Fruit fly (Drosophila melanogaster) whole organism, adult: Measurements from ENCODE around the gene mio.

Source experiments
- CG33017 ChIP-seq: fragments of 200-800 bp; sonication (Bioruptor generic); optimal IDR thresholded peaks from 2 replicates; lab custom pipeline; 2018; ENCODE audit warnings: missing biosample characterization, mild to moderate bottlenecking, missing genetic modification characterization, moderate library complexity
- Clk ChIP-seq: fragments of 200-800 bp; sonication (Bioruptor generic); optimal IDR thresholded peaks from 2 replicates; lab custom pipeline; 2017; ENCODE audit warnings: missing biosample characterization, missing genetic modification characterization
- pad ChIP-seq: fragments of 200-800 bp; sonication (Bioruptor generic); optimal IDR thresholded peaks from 3 replicates; lab custom pipeline; 2017; ENCODE audit warnings: missing biosample characterization, missing genetic modification characterization, mild to moderate bottlenecking, moderate library complexity, missing genetic modification reagents

DNA sequence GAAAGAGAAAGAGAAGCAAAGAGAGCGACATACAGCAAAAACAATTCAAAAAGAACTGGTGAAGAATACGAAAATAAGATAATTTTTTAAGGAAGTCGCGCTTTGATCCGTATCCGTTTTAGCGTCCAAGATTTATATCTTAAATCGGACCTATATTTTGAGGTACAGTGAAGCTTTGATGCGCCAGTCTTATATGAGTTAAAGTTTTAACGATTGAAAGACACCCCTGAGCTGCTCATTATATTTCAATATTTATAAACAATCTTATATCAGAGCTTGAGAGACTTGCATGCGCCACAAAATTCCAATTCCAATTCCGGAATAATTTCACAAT lies 38.3 kb upstream of the mio start:
- no peak for TF ChIP-seq pad (GFP tag; lab: Kevin White, UChicago)
- no peak for TF ChIP-seq CG33017 (tag; lab: Kevin White, UChicago)
- no peak for TF ChIP-seq Clk (GFP tag; lab: Kevin White, UChicago)
